Fruit fly (Drosophila melanogaster) whole organism, embryonic: Measurements from ENCODE around the gene Caf1-55.

Experiments
- Antp ChIP-seq: fragments of 200-800 bp; sonication (Bioruptor generic); optimal IDR thresholded peaks from 3 replicates; lab custom pipeline; 2016; ENCODE audit warnings: missing biosample characterization, missing genetic modification characterization
- Atf6 ChIP-seq: fragments of 200-800 bp; sonication (Bioruptor generic); IDR thresholded peaks from 2 replicates; pipeline ENCODE4 v1.3.6; 2022; ENCODE audit warnings: missing biosample characterization, missing genetic modification characterization
- Blimp-1 ChIP-seq: fragments of 200-800 bp; sonication (Bioruptor generic); optimal IDR thresholded peaks from 3 replicates; lab custom pipeline; 2018; ENCODE audit warnings: missing biosample characterization, missing genetic modification characterization, mild to moderate bottlenecking, moderate library complexity, missing genetic modification reagents
- CG10979 ChIP-seq: fragments of 200-800 bp; sonication (Bioruptor generic); optimal IDR thresholded peaks from 2 replicates; lab custom pipeline; 2018; ENCODE audit warnings: missing biosample characterization, mild to moderate bottlenecking, missing genetic modification characterization, moderate library complexity
- CG14050 ChIP-seq: fragments of 200-800 bp; sonication (Bioruptor generic); IDR thresholded peaks from 3 replicates; pipeline ENCODE4 v1.3.6; 2022; ENCODE audit warnings: missing biosample characterization, missing genetic modification characterization
- CG15601 ChIP-seq: fragments of 200-800 bp; sonication (Bioruptor generic); optimal IDR thresholded peaks from 3 replicates; lab custom pipeline; 2019; ENCODE audit warnings: missing biosample characterization, mild to moderate bottlenecking, missing genetic modification characterization, moderate library complexity
- CG2116 ChIP-seq: fragments of 200-800 bp; sonication (Bioruptor generic); optimal IDR thresholded peaks from 3 replicates; lab custom pipeline; 2018; ENCODE audit warnings: missing biosample characterization, mild to moderate bottlenecking, missing genetic modification characterization
- CG2199 ChIP-seq: fragments of 200-800 bp; sonication (Bioruptor generic); IDR thresholded peaks from 3 replicates; pipeline ENCODE4 v1.3.6; 2022; ENCODE audit warnings: missing biosample characterization, missing genetic modification characterization
- CG2202 ChIP-seq: fragments of 200-800 bp; sonication (Bioruptor generic); optimal IDR thresholded peaks from 2 replicates; lab custom pipeline; 2018; ENCODE audit warnings: missing biosample characterization, mild to moderate bottlenecking, missing genetic modification characterization
- CG3281 ChIP-seq: fragments of 200-800 bp; sonication (Bioruptor generic); optimal IDR thresholded peaks from 3 replicates; lab custom pipeline; 2017; ENCODE audit warnings: missing biosample characterization, mild to moderate bottlenecking, missing genetic modification characterization
- CG4328 ChIP-seq: fragments of 200-800 bp; sonication (Bioruptor generic); optimal IDR thresholded peaks from 3 replicates; lab custom pipeline; 2017; ENCODE audit warnings: missing biosample characterization, missing genetic modification reagents, missing genetic modification characterization
- CG4617 ChIP-seq: fragments of 200-800 bp; sonication (Bioruptor generic); optimal IDR thresholded peaks from 3 replicates; lab custom pipeline; 2016; ENCODE audit warnings: missing biosample characterization, missing genetic modification characterization, borderline replicate concordance
- CG6765 ChIP-seq: fragments of 200-800 bp; sonication (Bioruptor generic); optimal IDR thresholded peaks from 3 replicates; lab custom pipeline; 2017; ENCODE audit warnings: missing biosample characterization, mild to moderate bottlenecking, missing genetic modification characterization
- GATAe ChIP-seq: fragments of 200-800 bp; sonication (Bioruptor generic); conservative IDR thresholded peaks from 2 replicates; pipeline ENCODE4 v1.3.6; 2022; ENCODE audit warnings: missing biosample characterization, missing genetic modification characterization
- H15 ChIP-seq: fragments of 200-800 bp; sonication (Bioruptor generic); IDR thresholded peaks from 3 replicates; pipeline ENCODE4 v1.3.6; 2022; ENCODE audit warnings: missing biosample characterization, missing genetic modification characterization
- HLH3B ChIP-seq: fragments of 200-800 bp; sonication (Bioruptor generic); IDR thresholded peaks from 2 replicates; pipeline ENCODE4 v1.3.6; 2022; ENCODE audit warnings: missing biosample characterization, missing genetic modification characterization
- Hand ChIP-seq: fragments of 200-800 bp; sonication (Bioruptor generic); optimal IDR thresholded peaks from 2 replicates; lab custom pipeline; 2017; ENCODE audit warnings: mild to moderate bottlenecking, missing biosample characterization, missing genetic modification reagents, missing genetic modification characterization
- MESR4 ChIP-seq: fragments of 200-800 bp; sonication (Bioruptor generic); optimal IDR thresholded peaks from 2 replicates; lab custom pipeline; 2018; ENCODE audit warnings: missing biosample characterization, mild to moderate bottlenecking, missing genetic modification characterization, moderate library complexity
- MTF-1 ChIP-seq: fragments of 200-800 bp; sonication (Bioruptor generic); optimal IDR thresholded peaks from 2 replicates; lab custom pipeline; 2018; ENCODE audit warnings: missing biosample characterization, mild to moderate bottlenecking, missing genetic modification characterization, borderline replicate concordance
- Optix ChIP-seq: fragments of 200-800 bp; sonication (Bioruptor generic); IDR thresholded peaks from 3 replicates; pipeline ENCODE4 v1.3.6; 2022; ENCODE audit warnings: missing biosample characterization, missing genetic modification characterization
- Rfx ChIP-seq: fragments of 200-800 bp; sonication (Bioruptor generic); IDR thresholded peaks from 2 replicates; pipeline ENCODE4 v1.3.6; 2022; ENCODE audit warnings: missing biosample characterization, missing genetic modification characterization
- Side ChIP-seq: fragments of 200-800 bp; sonication (Bioruptor generic); optimal IDR thresholded peaks from 2 replicates; lab custom pipeline; 2016; ENCODE audit warnings: missing biosample characterization, missing genetic modification characterization
- Sry-δ ChIP-seq: fragments of 200-800 bp; sonication (Bioruptor generic); optimal IDR thresholded peaks from 2 replicates; lab custom pipeline; 2016; ENCODE audit warnings: missing biosample characterization, missing genetic modification characterization
- bab2 ChIP-seq: fragments of 200-800 bp; sonication (Bioruptor generic); optimal IDR thresholded peaks from 2 replicates; lab custom pipeline; 2016; ENCODE audit warnings: missing biosample characterization, missing genetic modification characterization
- bcd ChIP-seq: fragments of 200-800 bp; sonication (Bioruptor generic); optimal IDR thresholded peaks from 2 replicates; lab custom pipeline; 2017; ENCODE audit warnings: missing biosample characterization, mild to moderate bottlenecking, missing genetic modification characterization
- bsh ChIP-seq, 2 experiments: fragments of 200-800 bp; sonication (Bioruptor generic); optimal IDR thresholded peaks; 2 replicates each; lab custom pipeline; 2017 to 2018; ENCODE audit warnings: mild to moderate bottlenecking in 2 of 2, missing biosample characterization in 2 of 2, missing genetic modification characterization in 2 of 2, moderate library complexity in 1 of 2
- caup ChIP-seq: fragments of 200-800 bp; sonication (Bioruptor generic); optimal IDR thresholded peaks from 3 replicates; lab custom pipeline; 2017; ENCODE audit warnings: missing biosample characterization, mild to moderate bottlenecking, missing genetic modification characterization, moderate library complexity; ENCODE audit not compliant: severe bottlenecking
- chn ChIP-seq: fragments of 200-800 bp; sonication (Bioruptor generic); optimal IDR thresholded peaks from 2 replicates; lab custom pipeline; 2016; ENCODE audit warnings: missing biosample characterization, missing genetic modification characterization
- ci ChIP-seq: fragments of 200-800 bp; sonication (Bioruptor generic); IDR thresholded peaks from 3 replicates; pipeline ENCODE4 v1.3.6; 2022; ENCODE audit warnings: missing biosample characterization, missing genetic modification characterization
- emc ChIP-seq: fragments of 200-800 bp; sonication (Bioruptor generic); optimal IDR thresholded peaks from 2 replicates; lab custom pipeline; 2016; ENCODE audit warnings: missing biosample characterization, missing genetic modification characterization
- en ChIP-seq: fragments of 200-800 bp; sonication (Bioruptor generic); optimal IDR thresholded peaks from 2 replicates; lab custom pipeline; 2016; ENCODE audit warnings: missing biosample characterization, missing genetic modification characterization
- eyg ChIP-seq: fragments of 200-800 bp; sonication (Bioruptor generic); optimal IDR thresholded peaks from 3 replicates; lab custom pipeline; 2016; ENCODE audit warnings: missing biosample characterization, missing genetic modification characterization
- fd3F ChIP-seq: fragments of 200-800 bp; sonication (Bioruptor generic); optimal IDR thresholded peaks from 2 replicates; lab custom pipeline; 2018; ENCODE audit warnings: missing biosample characterization, mild to moderate bottlenecking, missing genetic modification characterization, moderate library complexity
- fu2 ChIP-seq: fragments of 200-800 bp; sonication (Bioruptor generic); optimal IDR thresholded peaks from 2 replicates; lab custom pipeline; 2016; ENCODE audit warnings: missing biosample characterization, missing genetic modification characterization
- ham ChIP-seq: fragments of 200-800 bp; sonication (Bioruptor generic); IDR thresholded peaks from 2 replicates; pipeline ENCODE4 v1.3.6; 2022; ENCODE audit warnings: missing biosample characterization, missing genetic modification characterization
- insv ChIP-seq, 2 experiments: fragments of 200-800 bp; sonication (Bioruptor generic); optimal IDR thresholded peaks; 3 replicates each; lab custom pipeline; 2016 to 2018; ENCODE audit warnings: missing biosample characterization in 2 of 2, missing genetic modification characterization in 2 of 2
- knrl ChIP-seq: fragments of 200-800 bp; sonication (Bioruptor generic); IDR thresholded peaks from 3 replicates; pipeline ENCODE4 v1.3.6; 2022; ENCODE audit warnings: missing biosample characterization, missing genetic modification characterization; ENCODE audit not compliant: partially characterized antibody
- lab ChIP-seq: fragments of 200-800 bp; sonication (Bioruptor generic); optimal IDR thresholded peaks from 3 replicates; lab custom pipeline; 2017; ENCODE audit warnings: missing biosample characterization, missing genetic modification characterization, mild to moderate bottlenecking, moderate library complexity, missing genetic modification reagents
- lmd ChIP-seq: fragments of 200-800 bp; sonication (Bioruptor generic); IDR thresholded peaks from 2 replicates; pipeline ENCODE4 v1.3.6; 2022; ENCODE audit warnings: missing biosample characterization, missing genetic modification characterization
- luna ChIP-seq: fragments of 200-800 bp; sonication (Bioruptor generic); optimal IDR thresholded peaks from 2 replicates; lab custom pipeline; 2016; ENCODE audit warnings: missing biosample characterization, missing genetic modification characterization
- nau ChIP-seq: fragments of 200-800 bp; sonication (Bioruptor generic); optimal IDR thresholded peaks from 3 replicates; lab custom pipeline; 2017; ENCODE audit warnings: missing biosample characterization, mild to moderate bottlenecking, missing genetic modification characterization, missing genetic modification reagents
- pita ChIP-seq: fragments of 200-800 bp; sonication (Bioruptor generic); optimal IDR thresholded peaks from 2 replicates; lab custom pipeline; 2017; ENCODE audit warnings: missing biosample characterization, mild to moderate bottlenecking, missing genetic modification characterization
- prd ChIP-seq, 3 experiments: fragments of >200 bp in 2 of 3; fragments of 200-800 bp in 1 of 3; sonication (Bioruptor generic) in 1 of 3; optimal IDR thresholded peaks in 2 of 3; IDR thresholded peaks in 1 of 3; 2 replicates in 2 of 3; 3 replicates in 1 of 3; pipeline versions ENCODE4 v1.3.6 to Lab custom; 2017 to 2022; ENCODE audit warnings: missing biosample characterization in 1 of 3, missing genetic modification characterization in 1 of 3
- salm ChIP-seq: fragments of 200-800 bp; sonication (Bioruptor generic); optimal IDR thresholded peaks from 2 replicates; lab custom pipeline; 2018; ENCODE audit warnings: missing biosample characterization, mild to moderate bottlenecking, missing genetic modification characterization
- sens ChIP-seq: fragments of 200-800 bp; sonication (Bioruptor generic); peaks from one replicate; lab custom pipeline; 2016; ENCODE audit warnings: missing biosample characterization, missing genetic modification characterization
- slou ChIP-seq: fragments of 200-800 bp; sonication (Bioruptor generic); optimal IDR thresholded peaks from 3 replicates; lab custom pipeline; 2016; ENCODE audit warnings: missing biosample characterization, missing genetic modification characterization
- sob ChIP-seq: fragments of 200-800 bp; sonication (Bioruptor generic); IDR thresholded peaks from 2 replicates; pipeline ENCODE4 v1.3.6; 2022; ENCODE audit warnings: missing biosample characterization, missing genetic modification characterization
- tap ChIP-seq: fragments of 200-800 bp; optimal IDR thresholded peaks from 3 replicates; lab custom pipeline; 2019; ENCODE audit warnings: missing biosample characterization, mild to moderate bottlenecking, missing genetic modification characterization, moderate library complexity
- tin ChIP-seq: fragments of 200-800 bp; sonication (Bioruptor generic); optimal IDR thresholded peaks from 3 replicates; lab custom pipeline; 2016; ENCODE audit warnings: missing biosample characterization, missing genetic modification characterization
- tna ChIP-seq: fragments of 200-800 bp; sonication (Bioruptor generic); IDR thresholded peaks from 2 replicates; pipeline ENCODE4 v1.3.6; 2022; ENCODE audit warnings: missing biosample characterization, missing genetic modification characterization; ENCODE audit not compliant: partially characterized antibody
- tup ChIP-seq: fragments of 200-800 bp; sonication (Bioruptor generic); optimal IDR thresholded peaks from 2 replicates; lab custom pipeline; 2016; ENCODE audit warnings: missing biosample characterization, mild to moderate bottlenecking, missing genetic modification characterization, moderate library complexity

Caf1-55 gene

dm6 chr3R:15222973-15223372 is 2.4 kb upstream of the Caf1-55 start, which contains the start of gene Polr2G (continued):
- TF ChIP-seq CG3281 (GFP tag; lab: Kevin White, UChicago) (no peak), tna (GFP tag; lab: Robert Waterston, UW) (no peak), CG2202 (tag; lab: Kevin White, UChicago) (no peak), tin (GFP tag; lab: Kevin White, UChicago) (no peak), HLH3B (GFP tag; lab: Robert Waterston, UW) (no peak), Sry-δ (GFP tag; lab: Kevin White, UChicago) (no peak), lmd (GFP tag; lab: Robert Waterston, UW) (no peak), ci (GFP tag; lab: Robert Waterston, UW) (no peak), nau (GFP tag; lab: Kevin White, UChicago) (no peak), H15 (GFP tag; lab: Robert Waterston, UW) (no peak), CG2116 (peak; percentile 19), knrl (no peak), ham (GFP tag; lab: Robert Waterston, UW) (no peak), bab2 (GFP tag; lab: Kevin White, UChicago) (no peak), Hand (GFP tag; lab: Kevin White, UChicago) (no peak), bcd (GFP tag; lab: Kevin White, UChicago) (no peak), CG4328 (GFP tag; lab: Kevin White, UChicago) (no peak), Optix (GFP tag; lab: Robert Waterston, UW) (no peak), CG6765 (GFP tag; lab: Kevin White, UChicago) (no peak), emc (GFP tag; lab: Kevin White, UChicago) (no peak), sob (no peak), Atf6 (GFP tag; lab: Robert Waterston, UW) (no peak), bsh (GFP tag; optimal IDR thresholded peaks at IDR 0.05; lab: Kevin White, UChicago) (no peak), chn (GFP tag; lab: Kevin White, UChicago) (no peak), pita (GFP tag; lab: Kevin White, UChicago) (no peak), Blimp-1 (no peak), CG4617 (GFP tag; lab: Kevin White, UChicago) (peak; percentile 50), CG15601 (no peak), MESR4 (GFP tag; lab: Kevin White, UChicago) (peak; percentile 61), sens (GFP tag; lab: Kevin White, UChicago) (peak; percentile 42), tup (GFP tag; lab: Kevin White, UChicago) (no peak), GATAe (GFP tag; lab: Robert Waterston, UW) (no peak), fd3F (GFP tag; lab: Kevin White, UChicago) (no peak), luna (GFP tag; lab: Kevin White, UChicago) (no peak), tap (tag; lab: Kevin White, UChicago) (no peak), slou (GFP tag; lab: Kevin White, UChicago) (no peak), Side (no peak), Rfx (no peak), fu2 (GFP tag; lab: Kevin White, UChicago) (no peak), prd (optimal IDR thresholded peaks at IDR 0.05; lab: Kevin White, UChicago) (no peak), prd (GFP tag; IDR thresholded peaks at IDR 0.05; lab: Robert Waterston, UW) (no peak), caup (no peak), lab (GFP tag; lab: Kevin White, UChicago) (no peak), Antp (GFP tag; lab: Kevin White, UChicago) (no peak), en (no peak), eyg (GFP tag; lab: Kevin White, UChicago) (no peak), CG10979 (tag; lab: Kevin White, UChicago) (no peak), MTF-1 (GFP tag; lab: Kevin White, UChicago) (no peak), CG14050 (GFP tag; lab: Robert Waterston, UW) (no peak), salm (tag; lab: Kevin White, UChicago) (no peak), insv (GFP tag; optimal IDR thresholded peaks at IDR 0.05; lab: Kevin White, UChicago) (no peak), CG2199 (no peak)
